Fruit fly (Drosophila melanogaster): Measurements from ENCODE around the gene CG4849.
A peak's percentile ranks its signal among the peaks of the same experiment; 100 is the strongest.

Gene CG4849

dm6 chr3R:27987329-27987728 is 24.1 kb downstream of the CG4849 start (continued):
- peak; percentile 42 for TF ChIP-seq CG6276 (GFP tag; optimal IDR thresholded peaks at IDR 0.05)
- TF ChIP-seq esn (GFP tag; optimal IDR thresholded peaks at IDR 0.05): no peak
- TF ChIP-seq Lpt (GFP tag; optimal IDR thresholded peaks at IDR 0.05): peak; percentile 24
- peak; percentile 44 for TF ChIP-seq pdm3 (GFP tag; optimal IDR thresholded peaks at IDR 0.05)
- no peak for TF ChIP-seq Blimp-1 (GFP tag; optimal IDR thresholded peaks at IDR 0.05)
- TF ChIP-seq CG11902 (GFP tag; optimal IDR thresholded peaks at IDR 0.05): no peak
- TF ChIP-seq CG4318 (GFP tag; optimal IDR thresholded peaks at IDR 0.05): peak; percentile 63
- TF ChIP-seq CG6163 (GFP tag; IDR thresholded peaks at IDR 0.05): peak; percentile 62; the same call in 1 of the 3 replicates
- peak; percentile 84 for TF ChIP-seq CG32006 (GFP tag; optimal IDR thresholded peaks at IDR 0.05)
- TF ChIP-seq Eip93F (GFP tag; optimal IDR thresholded peaks at IDR 0.05): no peak
- peak; percentile 53 for TF ChIP-seq achi (GFP tag; optimal IDR thresholded peaks at IDR 0.05)
- peak; percentile 31 for TF ChIP-seq fkh (GFP tag; optimal IDR thresholded peaks at IDR 0.05)
- no peak for TF ChIP-seq CG9139 (GFP tag; optimal IDR thresholded peaks at IDR 0.05)
- TF ChIP-seq CG6792 (GFP tag; optimal IDR thresholded peaks at IDR 0.05): peak; percentile 40
- TF ChIP-seq OdsH (GFP tag; optimal IDR thresholded peaks at IDR 0.05): peak; percentile 60
- peak; percentile 88 for TF ChIP-seq CG15336 (GFP tag; IDR thresholded peaks at IDR 0.05)
- TF ChIP-seq Eip78C (GFP tag): peak; percentile 80
- TF ChIP-seq acj6 (GFP tag; optimal IDR thresholded peaks at IDR 0.05): peak; percentile 49
- TF ChIP-seq CG10631 (GFP tag; optimal IDR thresholded peaks at IDR 0.05): peak; percentile 51
- TF ChIP-seq dac (GFP tag; optimal IDR thresholded peaks at IDR 0.05): peak; percentile 43
- TF ChIP-seq net (GFP tag; optimal IDR thresholded peaks at IDR 0.05): peak; percentile 31
- TF ChIP-seq eg (GFP tag; IDR thresholded peaks at IDR 0.05): peak; percentile 75
- TF ChIP-seq fd59A (GFP tag; optimal IDR thresholded peaks at IDR 0.05): no peak
- TF ChIP-seq Met (GFP tag; optimal IDR thresholded peaks at IDR 0.05): no peak
- no peak for TF ChIP-seq Hr38 (GFP tag; optimal IDR thresholded peaks at IDR 0.05)
- TF ChIP-seq CG10669 (GFP tag; optimal IDR thresholded peaks at IDR 0.05): peak; percentile 32
- TF ChIP-seq CG3032 (tag; optimal IDR thresholded peaks at IDR 0.05): no peak
- peak; percentile 86 for TF ChIP-seq CG8119 (GFP tag; IDR thresholded peaks at IDR 0.05)
- TF ChIP-seq salr (GFP tag; optimal IDR thresholded peaks at IDR 0.05): peak in 1 of 2 experiments; percentile 52

- TF ChIP-seq CG31627 (GFP tag; optimal IDR thresholded peaks at IDR 0.05) (no peak), CG6808 (GFP tag; optimal IDR thresholded peaks at IDR 0.05) (no peak), dac (GFP tag; optimal IDR thresholded peaks at IDR 0.05) (no peak), ss (GFP tag; optimal IDR thresholded peaks at IDR 0.05) (no peak), dsx (GFP tag; optimal IDR thresholded peaks at IDR 0.05; ENCODE audit: poor library complexity, severe bottlenecking) (no peak), CG11294 (GFP tag; IDR thresholded peaks at IDR 0.05) (no peak), Sox14 (GFP tag; optimal IDR thresholded peaks at IDR 0.05) (no peak), CG3919 (GFP tag; optimal IDR thresholded peaks at IDR 0.05) (no peak), topi (GFP tag; optimal IDR thresholded peaks at IDR 0.05) (no peak), Sox102F (GFP tag; optimal IDR thresholded peaks at IDR 0.05) (no peak), CG6854 (GFP tag; optimal IDR thresholded peaks at IDR 0.05) (no peak), Eip75B (GFP tag; optimal IDR thresholded peaks at IDR 0.05) (no peak), Eip93F (GFP tag; optimal IDR thresholded peaks at IDR 0.05) (no peak), cyc (GFP tag; optimal IDR thresholded peaks at IDR 0.05) (no peak), CG8632 (GFP tag; optimal IDR thresholded peaks at IDR 0.05) (no peak), Met (GFP tag; optimal IDR thresholded peaks at IDR 0.05) (no peak), Gug (GFP tag; IDR thresholded peaks at IDR 0.05) (no peak), CG16779 (tag; optimal IDR thresholded peaks at IDR 0.05) (no peak), net (GFP tag; optimal IDR thresholded peaks at IDR 0.05) (no peak)
These were observed 24.6 kb downstream of the CG4849 start for dm6 chr3R:27987772-27988171.
